Worm (Caenorhabditis elegans): ENCODE data around the gene F33C8.4.
A peak's percentile ranks its signal among the peaks of the same experiment; 100 is the strongest.

Gene F33C8.4

DNA sequence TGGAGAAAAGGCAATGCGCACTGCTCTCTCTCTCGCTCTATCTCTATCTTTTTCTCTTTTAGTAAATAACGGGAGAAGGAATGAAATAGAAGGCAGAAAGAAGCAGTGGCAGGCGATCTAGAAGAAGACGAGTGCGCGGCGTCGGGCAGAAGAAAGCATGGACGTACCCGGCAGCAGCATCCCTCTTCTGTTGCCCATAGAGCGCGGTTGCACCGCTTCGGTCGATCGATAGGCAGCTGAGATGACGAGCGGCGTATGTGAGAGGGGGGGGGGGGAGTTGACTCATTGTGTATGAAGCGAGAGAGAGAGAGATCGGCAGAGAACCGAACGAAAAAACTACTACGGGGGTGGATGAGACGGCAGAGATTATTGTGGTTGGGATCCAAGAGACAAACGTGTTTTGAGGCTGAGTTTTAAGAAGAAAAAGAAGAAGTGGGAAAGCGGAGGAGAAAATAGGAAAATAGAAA, 23.9 kb upstream of the F33C8.4 start (continued):
- TF ChIP-seq nfya-1 (tag; optimal IDR thresholded peaks at IDR 0.05; ENCODE audit: borderline replicate concordance, insufficient read depth) (no peak), mcd-1 (GFP tag; IDR thresholded peaks at IDR 0.05) (peak; percentile 98), ceh-58 (GFP tag; IDR thresholded peaks at IDR 0.05) (no peak), ceh-79 (tag; optimal IDR thresholded peaks at IDR 0.05) (no peak), Y95B8A.8 (GFP tag; IDR thresholded peaks at IDR 0.05) (no peak), D2030.7 (GFP tag; IDR thresholded peaks at IDR 0.05) (no peak), lin-54 (GFP tag; optimal IDR thresholded peaks at IDR 0.05) (peak; percentile 55), repo-1 (tag; optimal IDR thresholded peaks at IDR 0.05) (peak; percentile 54), sea-2 (GFP tag; IDR thresholded peaks at IDR 0.05) (no peak), snpc-4 (GFP tag; optimal IDR thresholded peaks at IDR 0.05) (peak; percentile 65), snpc-4 (tag; optimal IDR thresholded peaks at IDR 0.05) (peak; percentile 64 to 81 (median 72)), K12H6.12 (tag; optimal IDR thresholded peaks at IDR 0.05) (peak; percentile 98), fkh-3 (tag; optimal IDR thresholded peaks at IDR 0.05) (no peak), dpff-1 (tag; optimal IDR thresholded peaks at IDR 0.05) (no peak), lsl-1 (GFP tag; optimal IDR thresholded peaks at IDR 0.05) (no peak), F52B5.7 (tag; optimal IDR thresholded peaks at IDR 0.05) (peak; percentile 85), ztf-18 (tag; optimal IDR thresholded peaks at IDR 0.05) (peak; percentile 62), ZK185.1 (tag; optimal IDR thresholded peaks at IDR 0.05; ENCODE audit: poor library complexity, severe bottlenecking) (peak; percentile 53), him-1 (tag; optimal IDR thresholded peaks at IDR 0.05) (no peak), aptf-3 (GFP tag; IDR thresholded peaks at IDR 0.05) (0 out of 2 replicates have a peak, but pooled peaks have one; percentile 40), ztf-25 (GFP tag; IDR thresholded peaks at IDR 0.05) (no peak), B0035.1 (tag; optimal IDR thresholded peaks at IDR 0.05) (peak; percentile 40), ceh-100 (GFP tag; IDR thresholded peaks at IDR 0.05) (peak; percentile 52; the same call in 1 of the 2 replicates), zim-3 (tag; optimal IDR thresholded peaks at IDR 0.05) (no peak), let-607 (tag; optimal IDR thresholded peaks at IDR 0.05) (peak; percentile 33 to 71), K11D2.4 (GFP tag; IDR thresholded peaks at IDR 0.05) (peak; percentile 87), lin-40 (tag; optimal IDR thresholded peaks at IDR 0.05) (peak; percentile 95), athp-1 (tag; optimal IDR thresholded peaks at IDR 0.05) (peak; percentile 85), madf-10 (tag; optimal IDR thresholded peaks at IDR 0.05) (peak; percentile 83), ztf-6 (GFP tag; IDR thresholded peaks at IDR 0.05) (no peak), T07F8.4 (tag; optimal IDR thresholded peaks at IDR 0.05) (peak; percentile 27), nfyb-1 (GFP tag; IDR thresholded peaks at IDR 0.05) (peak; percentile 91), F55B11.4 (tag; optimal IDR thresholded peaks at IDR 0.05; ENCODE audit: borderline replicate concordance, insufficient read depth) (no peak), zfh-2 (GFP tag; conservative IDR thresholded peaks at IDR 0.05) (peak; percentile 100), atf-7 (tag; optimal IDR thresholded peaks at IDR 0.05) (peak; percentile 85), lin-35 (GFP tag; optimal IDR thresholded peaks at IDR 0.05) (peak in 1 of 3 experiments; percentile 84), ztf-26 (tag; optimal IDR thresholded peaks at IDR 0.05) (peak; percentile 92), rcor-1 (GFP tag; IDR thresholded peaks at IDR 0.05) (peak; percentile 77), dox-1 (GFP tag; IDR thresholded peaks at IDR 0.05) (peak; percentile 93), somi-1 (GFP tag; optimal IDR thresholded peaks at IDR 0.05) (peak; percentile 89), lag-1 (GFP tag; IDR thresholded peaks at IDR 0.05) (no peak), chd-7 (tag; optimal IDR thresholded peaks at IDR 0.05) (peak; percentile 83), Y53G8AR.9 (GFP tag; conservative IDR thresholded peaks at IDR 0.05) (0 out of 2 replicates have a peak, but pooled peaks have one; percentile 75), lir-1 (GFP tag; conservative IDR thresholded peaks at IDR 0.05) (no peak), egl-44 (GFP tag; IDR thresholded peaks at IDR 0.05) (peak; percentile 62; the same call in 1 of the 2 replicates), let-526 (GFP tag; IDR thresholded peaks at IDR 0.05) (peak; percentile 71; the same call in 1 of the 2 replicates), ceh-27 (GFP tag; optimal IDR thresholded peaks at IDR 0.05) (peak; percentile 92), T26A5.8 (tag; optimal IDR thresholded peaks at IDR 0.05) (no peak)

All from whole organism, young adult.